Worm (Caenorhabditis elegans) whole organism, L1 larva: ENCODE measurements around the gene aak-1.

ENCODE experiments used
- C04F5.9 ChIP-seq: sonication (generic microtip); optimal IDR thresholded peaks from 2 replicates; lab custom pipeline; 2016; ENCODE audit warnings: missing genetic modification characterization, missing compliant biosample characterization
- C16A3.4 ChIP-seq: fragments of 150-350 bp; optimal IDR thresholded peaks from 2 replicates; lab custom pipeline; 2014; ENCODE audit warnings: missing biosample characterization, missing genetic modification characterization
- F16B12.6 ChIP-seq: fragments of 150-350 bp; optimal IDR thresholded peaks from 2 replicates; lab custom pipeline; 2014; ENCODE audit warnings: missing biosample characterization, missing genetic modification characterization
- Y116A8C.19 ChIP-seq: sonication (generic microtip); optimal IDR thresholded peaks from 2 replicates; lab custom pipeline; 2016; ENCODE audit warnings: missing compliant biosample characterization, missing genetic modification characterization, borderline replicate concordance
- alr-1 ChIP-seq: fragments of 200-800 bp; sonication (Bioruptor generic); optimal IDR thresholded peaks from 2 replicates; lab custom pipeline; 2018; ENCODE audit warnings: borderline replicate concordance, mild to moderate bottlenecking, missing genetic modification characterization, missing compliant biosample characterization
- ama-1 ChIP-seq: fragments of 150-350 bp; optimal IDR thresholded peaks from 2 replicates; lab custom pipeline; 2014
- ceh-63 ChIP-seq: fragments of 200-800 bp; sonication (Bioruptor generic); optimal IDR thresholded peaks from 2 replicates; lab custom pipeline; 2018; ENCODE audit warnings: mild to moderate bottlenecking, missing genetic modification characterization, missing compliant biosample characterization
- ceh-88 ChIP-seq: fragments of 200-800 bp; sonication (Bioruptor generic); IDR thresholded peaks from 2 replicates; pipeline ENCODE4 v1.3.6; 2022; ENCODE audit warnings: missing genetic modification characterization, missing compliant biosample characterization
- ceh-90 ChIP-seq: sonication (generic microtip); optimal IDR thresholded peaks from 2 replicates; lab custom pipeline; 2016; ENCODE audit warnings: missing genetic modification characterization, missing compliant biosample characterization
- dpl-1 ChIP-seq, 3 experiments: fragments of 150-350 bp in 2 of 3; sonication (generic microtip) in 1 of 3; optimal IDR thresholded peaks; 2 replicates each; lab custom pipeline; 2014 to 2017; ENCODE audit warnings: missing biosample characterization in 3 of 3, missing genetic modification characterization in 3 of 3, missing genetic modification reagents in 3 of 3
- efl-1 ChIP-seq, 4 experiments: fragments of 150-350 bp; optimal IDR thresholded peaks in 3 of 4; peaks in 1 of 4; 1 replicate in 1 of 4; 2 replicates in 3 of 4; lab custom pipeline; 2014; ENCODE audit warnings: missing biosample characterization in 2 of 4, missing genetic modification characterization in 2 of 4, missing genetic modification reagents in 2 of 4
- egl-13 ChIP-seq: sonication (generic microtip); optimal IDR thresholded peaks from 2 replicates; lab custom pipeline; 2016; ENCODE audit warnings: missing genotype, missing genetic modification reagents, missing genetic modification characterization, missing compliant biosample characterization
- elt-2 ChIP-seq: sonication (generic microtip); optimal IDR thresholded peaks from 2 replicates; lab custom pipeline; 2016; ENCODE audit warnings: missing genetic modification characterization, mild to moderate bottlenecking, inconsistent platforms, missing compliant biosample characterization, missing genetic modification reagents
- ets-5 ChIP-seq: fragments of 200-800 bp; sonication (Bioruptor generic); IDR thresholded peaks from 2 replicates; pipeline ENCODE4 v1.3.6; 2022; ENCODE audit warnings: missing genetic modification characterization, missing compliant biosample characterization
- fkh-10 ChIP-seq: sonication (generic microtip); optimal IDR thresholded peaks from 2 replicates; lab custom pipeline; 2017; ENCODE audit warnings: missing biosample characterization, missing genetic modification reagents, missing genetic modification characterization
- fkh-4 ChIP-seq: sonication (generic microtip); optimal IDR thresholded peaks from 2 replicates; lab custom pipeline; 2016; ENCODE audit warnings: missing compliant biosample characterization, missing genetic modification characterization, borderline replicate concordance
- fkh-8 ChIP-seq: sonication (generic microtip); optimal IDR thresholded peaks from 2 replicates; lab custom pipeline; 2016; ENCODE audit warnings: mild to moderate bottlenecking, missing genetic modification characterization, missing compliant biosample characterization
- fos-1 ChIP-seq: fragments of 150-350 bp; optimal IDR thresholded peaks from 2 replicates; lab custom pipeline; 2014; ENCODE audit warnings: missing biosample characterization, missing genetic modification characterization
- hlh-17 ChIP-seq: fragments of 200-800 bp; sonication (Bioruptor generic); optimal IDR thresholded peaks from 2 replicates; lab custom pipeline; 2018; ENCODE audit warnings: missing genetic modification characterization, mild to moderate bottlenecking, missing compliant biosample characterization, moderate library complexity, borderline replicate concordance
- irx-1 ChIP-seq: sonication (generic microtip); optimal IDR thresholded peaks from 2 replicates; lab custom pipeline; 2016; ENCODE audit warnings: missing genetic modification characterization, missing compliant biosample characterization
- lin-13 ChIP-seq: fragments of 150-350 bp; optimal IDR thresholded peaks from 2 replicates; lab custom pipeline; 2014; ENCODE audit warnings: missing biosample characterization, missing genetic modification reagents, missing genetic modification characterization
- lin-14 ChIP-seq: fragments of 200-800 bp; sonication (Bioruptor generic); optimal IDR thresholded peaks from 2 replicates; lab custom pipeline; 2018; ENCODE audit warnings: mild to moderate bottlenecking, missing genetic modification characterization, moderate library complexity, missing compliant biosample characterization
- lin-15B ChIP-seq: fragments of 150-350 bp; sonication (generic microtip); optimal IDR thresholded peaks from 3 replicates; lab custom pipeline; 2014; ENCODE audit warnings: missing biosample characterization, missing genetic modification characterization
- lin-35 ChIP-seq, 2 experiments: fragments of 150-350 bp; optimal IDR thresholded peaks; 2 replicates each; lab custom pipeline; 2014; ENCODE audit warnings: missing biosample characterization in 2 of 2, missing genetic modification characterization in 2 of 2, missing genetic modification reagents in 2 of 2
- lin-39 ChIP-seq: fragments of 150-350 bp; optimal IDR thresholded peaks from 2 replicates; lab custom pipeline; 2014; ENCODE audit warnings: missing biosample characterization, missing genetic modification reagents, missing genetic modification characterization
- lsy-2 ChIP-seq, 2 experiments: fragments of 150-350 bp; optimal IDR thresholded peaks; 2 replicates each; lab custom pipeline; 2014; ENCODE audit warnings: missing biosample characterization in 2 of 2, missing genetic modification characterization in 2 of 2
- mdl-1 ChIP-seq, 2 experiments: fragments of 150-350 bp; optimal IDR thresholded peaks; 2 replicates each; lab custom pipeline; 2014 to 2017; ENCODE audit warnings: missing biosample characterization in 2 of 2, missing genetic modification characterization in 2 of 2, inconsistent platforms in 1 of 2
- mef-2 ChIP-seq: fragments of 150-350 bp; optimal IDR thresholded peaks from 2 replicates; lab custom pipeline; 2014; ENCODE audit warnings: missing biosample characterization, missing genetic modification characterization
- nhr-11 ChIP-seq: fragments of 150-350 bp; optimal IDR thresholded peaks from 2 replicates; lab custom pipeline; 2014; ENCODE audit warnings: missing biosample characterization, missing genetic modification characterization
- nhr-19 ChIP-seq: fragments of 200-800 bp; sonication (Bioruptor generic); conservative IDR thresholded peaks from 2 replicates; pipeline ENCODE4 v1.3.6; 2022; ENCODE audit warnings: missing genetic modification characterization, missing compliant biosample characterization
- nhr-20 ChIP-seq: sonication (generic microtip); optimal IDR thresholded peaks from 2 replicates; lab custom pipeline; 2016; ENCODE audit warnings: mild to moderate bottlenecking, missing genetic modification characterization, missing compliant biosample characterization
- nhr-237 ChIP-seq: fragments of 150-350 bp; optimal IDR thresholded peaks from 2 replicates; lab custom pipeline; 2014; ENCODE audit warnings: missing biosample characterization, missing genetic modification characterization
- nhr-71 ChIP-seq: sonication (generic microtip); optimal IDR thresholded peaks from 2 replicates; lab custom pipeline; 2016; ENCODE audit warnings: mild to moderate bottlenecking, missing genetic modification characterization, moderate library complexity, missing compliant biosample characterization
- pax-3 ChIP-seq: fragments of 200-800 bp; sonication (Bioruptor generic); optimal IDR thresholded peaks from 2 replicates; lab custom pipeline; 2018; ENCODE audit warnings: mild to moderate bottlenecking, missing genetic modification characterization, moderate library complexity, missing compliant biosample characterization
- pqm-1 ChIP-seq: sonication (generic microtip); optimal IDR thresholded peaks from 3 replicates; lab custom pipeline; 2017; ENCODE audit warnings: missing biosample characterization, missing genetic modification characterization
- rnt-1 ChIP-seq: sonication (generic microtip); optimal IDR thresholded peaks from 2 replicates; lab custom pipeline; 2016; ENCODE audit warnings: mild to moderate bottlenecking, missing genetic modification characterization, moderate library complexity, missing compliant biosample characterization
- snpc-4 ChIP-seq: fragments of 150-350 bp; optimal IDR thresholded peaks from 2 replicates; lab custom pipeline; 2014; ENCODE audit warnings: missing biosample characterization, missing genetic modification characterization
- snu-23 ChIP-seq: sonication (generic microtip); optimal IDR thresholded peaks from 2 replicates; lab custom pipeline; 2016; ENCODE audit warnings: missing genetic modification characterization, missing compliant biosample characterization
- sox-4 ChIP-seq: sonication (generic microtip); optimal IDR thresholded peaks from 2 replicates; lab custom pipeline; 2016; ENCODE audit warnings: missing genetic modification characterization, missing compliant biosample characterization
- sptf-1 ChIP-seq: fragments of 150-350 bp; optimal IDR thresholded peaks from 2 replicates; lab custom pipeline; 2014; ENCODE audit warnings: missing biosample characterization, missing genetic modification characterization
- sup-37 ChIP-seq: fragments of 200-800 bp; sonication (Bioruptor generic); optimal IDR thresholded peaks from 2 replicates; lab custom pipeline; 2018; ENCODE audit warnings: mild to moderate bottlenecking, missing genetic modification characterization, missing compliant biosample characterization
- swsn-7 ChIP-seq: sonication (generic microtip); optimal IDR thresholded peaks from 2 replicates; lab custom pipeline; 2016; ENCODE audit warnings: missing genetic modification characterization, missing compliant biosample characterization
- tbx-2 ChIP-seq: sonication (generic microtip); optimal IDR thresholded peaks from 2 replicates; lab custom pipeline; 2016; ENCODE audit warnings: missing genetic modification characterization, missing compliant biosample characterization
- tlp-1 ChIP-seq: fragments of 150-350 bp; optimal IDR thresholded peaks from 2 replicates; lab custom pipeline; 2014; ENCODE audit warnings: missing biosample characterization, missing genetic modification characterization
- unc-30 ChIP-seq: sonication (generic microtip); optimal IDR thresholded peaks from 2 replicates; lab custom pipeline; 2017; ENCODE audit warnings: missing biosample characterization, missing genetic modification characterization
- unc-98 ChIP-seq: fragments of 200-800 bp; sonication (Bioruptor generic); IDR thresholded peaks from 2 replicates; pipeline ENCODE4 v1.3.6; 2022; ENCODE audit warnings: missing genetic modification characterization, missing compliant biosample characterization
- zag-1 ChIP-seq: fragments of 150-350 bp; optimal IDR thresholded peaks from 2 replicates; lab custom pipeline; 2014; ENCODE audit warnings: missing biosample characterization, missing genetic modification characterization
- zip-4 ChIP-seq: fragments of 200-800 bp; sonication (Bioruptor generic); optimal IDR thresholded peaks from 2 replicates; lab custom pipeline; 2018; ENCODE audit warnings: mild to moderate bottlenecking, missing genetic modification characterization, moderate library complexity, missing compliant biosample characterization
- ztf-11 ChIP-seq, 2 experiments: sonication (generic microtip); optimal IDR thresholded peaks; 2 replicates each; lab custom pipeline; 2016 to 2017; ENCODE audit warnings: missing genetic modification characterization in 2 of 2, missing biosample characterization in 1 of 2, missing compliant biosample characterization in 1 of 2
- ztf-4 ChIP-seq: fragments of 150-350 bp; optimal IDR thresholded peaks from 2 replicates; lab custom pipeline; 2014; ENCODE audit warnings: missing biosample characterization, missing genetic modification characterization

The aak-1 gene

ce11 chrIII:8739786-8740185 lies 21.1 kb downstream of the aak-1 start:
- TF ChIP-seq mef-2 (tag; lab: Kevin White, UChicago) (no peak), unc-30 (no peak), lin-35 (GFP tag; optimal IDR thresholded peaks at IDR 0.05; lab: Kevin White, UChicago) (peak; percentile 18 to 45), C16A3.4 (tag; lab: Kevin White, UChicago) (no peak), nhr-11 (tag; lab: Kevin White, UChicago) (no peak), lin-15B (tag; lab: Kevin White, UChicago) (no peak), lsy-2 (tag; optimal IDR thresholded peaks at IDR 0.05; lab: Kevin White, UChicago) (peak in 1 of 2 experiments; percentile 23), Y116A8C.19 (no peak), nhr-71 (tag; lab: Kevin White, UChicago) (peak; percentile 38), efl-1 (optimal IDR thresholded peaks at IDR 0.05; lab: Kevin White, UChicago) (peak in 1 of 2 experiments; percentile 10), efl-1 (GFP tag; optimal IDR thresholded peaks at IDR 0.05 in 1 of 2; lab: Kevin White, UChicago) (peak; percentile 3 to 84), dpl-1 (GFP tag; optimal IDR thresholded peaks at IDR 0.05; lab: Kevin White, UChicago) (peak in 1 of 3 experiments; percentile 3), nhr-19 (GFP tag; lab: Robert Waterston, UW) (peak; percentile 54), snu-23 (GFP tag; lab: Kevin White, UChicago) (peak; percentile 25), egl-13 (tag; lab: Kevin White, UChicago) (no peak), rnt-1 (tag; lab: Kevin White, UChicago) (peak; percentile 63), mdl-1 (tag; optimal IDR thresholded peaks at IDR 0.05; lab: Kevin White, UChicago) (peak in 1 of 2 experiments; percentile 27), lin-14 (GFP tag; lab: Kevin White, UChicago) (peak; percentile 42), fos-1 (tag; lab: Kevin White, UChicago) (no peak), ets-5 (GFP tag; lab: Robert Waterston, UW) (no peak), fkh-4 (no peak)
- TF ChIP-seq, all 84 proteins: peak for 10

- peak in 1 of 2 experiments; percentile 77 for TF ChIP-seq lin-35 (GFP tag; optimal IDR thresholded peaks at IDR 0.05; lab: Kevin White, UChicago)
- TF ChIP-seq alr-1 (tag; lab: Kevin White, UChicago): no peak
- TF ChIP-seq F16B12.6 (tag; lab: Kevin White, UChicago): no peak
- no peak for TF ChIP-seq zag-1
- no peak for TF ChIP-seq rnt-1 (tag; lab: Kevin White, UChicago)
- TF ChIP-seq sox-4: no peak
- no peak for TF ChIP-seq irx-1 (tag; lab: Kevin White, UChicago)
- no peak for TF ChIP-seq unc-98
- TF ChIP-seq ceh-90 (tag; lab: Kevin White, UChicago): no peak
- TF ChIP-seq ceh-63 (GFP tag; lab: Kevin White, UChicago): no peak
- no peak for TF ChIP-seq sptf-1
- no peak for TF ChIP-seq fkh-10
- no peak for TF ChIP-seq sup-37 (GFP tag; lab: Kevin White, UChicago)
- TF ChIP-seq ama-1 (lab: Kevin White, UChicago): no peak
- peak; percentile 10 for TF ChIP-seq pqm-1
- TF ChIP-seq unc-30: no peak
- TF ChIP-seq hlh-17: no peak
- no peak for TF ChIP-seq ztf-11 (tag; optimal IDR thresholded peaks at IDR 0.05; lab: Kevin White, UChicago)
- no peak for TF ChIP-seq nhr-237
- TF ChIP-seq lin-14 (GFP tag; lab: Kevin White, UChicago): peak; percentile 86
- no peak for TF ChIP-seq swsn-7 (tag; lab: Kevin White, UChicago)
- TF ChIP-seq Y116A8C.19: no peak
- no peak for TF ChIP-seq lin-39 (tag; lab: Kevin White, UChicago)
- TF ChIP-seq snu-23 (GFP tag; lab: Kevin White, UChicago): peak; percentile 70
- no peak for TF ChIP-seq fkh-8
- peak; percentile 30; the same call in 1 of the 2 replicates for TF ChIP-seq nhr-19 (GFP tag; lab: Robert Waterston, UW)
- TF ChIP-seq zip-4 (GFP tag; lab: Kevin White, UChicago): no peak
- no peak for TF ChIP-seq pax-3
- peak; percentile 72 for TF ChIP-seq nhr-20 (tag; lab: Kevin White, UChicago)
- no peak for TF ChIP-seq lin-15B (tag; lab: Kevin White, UChicago)
- TF ChIP-seq C04F5.9 (tag; lab: Kevin White, UChicago): no peak
- no peak for TF ChIP-seq lin-13 (GFP tag; lab: Kevin White, UChicago)
- TF ChIP-seq fos-1 (tag; lab: Kevin White, UChicago): no peak
- TF ChIP-seq tbx-2 (tag; lab: Kevin White, UChicago): peak; percentile 31
- no peak for TF ChIP-seq ceh-88
- TF ChIP-seq elt-2: peak; percentile 82
- TF ChIP-seq ztf-4 (tag; lab: Kevin White, UChicago): no peak
- TF ChIP-seq tlp-1: no peak
- no peak for TF ChIP-seq snpc-4 (tag; lab: Kevin White, UChicago)
These were observed 21.8 kb downstream of the aak-1 start for ce11 chrIII:8739126-8739525.
